Worm (Caenorhabditis elegans): Measurements from ENCODE around the gene srz-38.

DNA sequence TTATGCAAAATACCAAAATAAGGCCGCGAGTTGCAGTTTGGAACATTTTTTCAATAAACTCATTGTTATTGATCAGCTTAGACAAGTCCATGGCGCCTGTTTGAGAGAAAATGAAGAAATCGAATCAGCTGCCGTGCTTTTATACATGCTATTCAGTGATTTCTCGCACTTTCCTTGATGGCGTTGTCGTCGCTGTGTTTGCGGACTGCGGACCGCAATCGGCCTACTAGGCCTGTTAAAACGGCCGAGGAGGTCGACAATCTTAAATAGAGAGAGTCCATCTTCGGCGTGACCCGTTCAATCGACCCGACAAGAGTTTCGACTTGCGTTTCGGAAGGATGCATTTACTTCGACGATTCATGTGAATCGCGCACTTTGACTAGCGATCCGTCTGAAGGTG lies 44.4 kb upstream of the srz-38 start, which contains the start of gene srz-75:
- TF ChIP-seq sptf-1 (tag; optimal IDR thresholded peaks at IDR 0.05) (no peak), unc-120 (tag; optimal IDR thresholded peaks at IDR 0.05; ENCODE audit: poor library complexity, severe bottlenecking) (no peak), nhr-76 (tag; optimal IDR thresholded peaks at IDR 0.05) (no peak), lin-13 (tag; optimal IDR thresholded peaks at IDR 0.05) (no peak), nhr-2 (tag; optimal IDR thresholded peaks at IDR 0.05) (no peak)

All from whole organism, mixed stage, embryonic.